Worm (Caenorhabditis elegans): ENCODE measurements around the gene sdz-36.
"Not testable (repeated sequence)": the region's sequence is repeated elsewhere in the genome, so short reads cannot be mapped to it uniquely, and the experiment has no call there.

The sdz-36 gene

DNA sequence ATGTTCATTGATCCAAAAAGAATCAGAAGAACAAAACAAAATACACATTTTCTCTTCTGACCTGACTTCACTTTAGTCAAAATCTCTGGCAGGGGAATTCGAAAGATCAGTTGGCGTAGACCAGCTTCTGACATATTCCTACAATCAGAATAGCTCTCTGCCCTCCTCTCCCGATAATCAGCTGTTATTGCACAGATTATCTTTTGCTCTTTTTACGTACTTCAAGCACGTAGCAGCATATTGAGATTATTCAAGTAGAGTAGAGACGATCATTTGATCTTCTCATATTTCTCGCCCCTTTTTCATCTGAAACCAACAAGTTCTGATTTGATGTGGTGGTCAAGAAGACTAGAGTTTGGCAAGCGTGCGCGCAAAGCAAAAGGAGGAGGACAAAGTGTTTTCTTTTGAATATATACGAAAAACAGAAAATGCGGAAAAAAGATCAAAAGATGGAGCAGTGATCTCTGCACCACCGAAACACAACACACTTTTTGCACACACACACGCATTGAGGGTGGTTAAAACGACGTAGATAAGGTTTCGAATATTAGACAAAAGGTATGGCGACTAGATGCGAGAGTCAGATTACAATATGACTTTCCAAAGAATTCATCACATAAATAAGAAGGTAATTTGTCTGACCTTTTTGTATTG, 16.9 kb upstream of the sdz-36 start:
- TF ChIP-seq unc-62 (GFP tag; optimal IDR thresholded peaks at IDR 0.05): no peak

DNA sequence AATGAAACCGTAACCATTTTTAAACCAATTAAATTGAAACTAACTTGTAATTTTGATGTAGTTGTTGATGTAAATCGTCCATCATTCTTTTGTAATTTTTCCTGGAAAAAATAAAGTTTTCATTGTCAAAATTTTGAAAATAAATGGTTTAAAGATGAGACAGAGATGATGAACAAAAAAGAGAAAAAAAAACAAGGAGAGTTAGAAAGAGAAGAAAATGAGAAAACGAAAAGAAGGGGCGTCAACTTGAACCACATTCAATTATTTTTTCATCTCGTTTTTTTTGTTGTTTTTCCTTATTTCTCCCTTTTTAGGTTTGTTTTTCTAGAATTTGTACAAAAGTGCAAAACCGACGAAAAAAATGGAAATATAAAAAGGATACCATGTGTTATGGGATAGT, 15.2 kb upstream of the sdz-36 start, which contains the start of gene nhr-34:
Gene nhr-34, minus strand, starts transcription at position 101 of the 400 bp plus-strand sequence.
- no peak for TF ChIP-seq unc-62 (GFP tag; optimal IDR thresholded peaks at IDR 0.05)

DNA sequence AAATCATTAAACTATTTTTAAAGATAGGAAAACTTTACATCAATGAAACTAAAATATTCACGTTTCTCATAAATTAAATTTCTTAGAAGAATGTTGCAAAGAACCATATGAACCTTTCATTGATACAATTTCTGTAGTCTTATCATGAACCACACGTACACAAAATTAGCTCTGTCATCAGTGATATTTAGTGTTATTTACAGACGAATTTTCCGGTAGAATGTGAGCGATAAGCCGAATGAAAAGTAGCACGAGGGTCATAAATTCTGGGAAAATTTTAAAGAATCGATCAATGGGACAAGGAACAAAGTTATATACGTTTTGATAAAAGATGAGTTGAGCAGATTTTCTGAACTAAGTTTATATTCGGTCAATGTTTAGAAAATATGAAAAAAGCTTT, 14.2 kb upstream of the sdz-36 start:
- no peak for TF ChIP-seq unc-62 (GFP tag; optimal IDR thresholded peaks at IDR 0.05)

DNA sequence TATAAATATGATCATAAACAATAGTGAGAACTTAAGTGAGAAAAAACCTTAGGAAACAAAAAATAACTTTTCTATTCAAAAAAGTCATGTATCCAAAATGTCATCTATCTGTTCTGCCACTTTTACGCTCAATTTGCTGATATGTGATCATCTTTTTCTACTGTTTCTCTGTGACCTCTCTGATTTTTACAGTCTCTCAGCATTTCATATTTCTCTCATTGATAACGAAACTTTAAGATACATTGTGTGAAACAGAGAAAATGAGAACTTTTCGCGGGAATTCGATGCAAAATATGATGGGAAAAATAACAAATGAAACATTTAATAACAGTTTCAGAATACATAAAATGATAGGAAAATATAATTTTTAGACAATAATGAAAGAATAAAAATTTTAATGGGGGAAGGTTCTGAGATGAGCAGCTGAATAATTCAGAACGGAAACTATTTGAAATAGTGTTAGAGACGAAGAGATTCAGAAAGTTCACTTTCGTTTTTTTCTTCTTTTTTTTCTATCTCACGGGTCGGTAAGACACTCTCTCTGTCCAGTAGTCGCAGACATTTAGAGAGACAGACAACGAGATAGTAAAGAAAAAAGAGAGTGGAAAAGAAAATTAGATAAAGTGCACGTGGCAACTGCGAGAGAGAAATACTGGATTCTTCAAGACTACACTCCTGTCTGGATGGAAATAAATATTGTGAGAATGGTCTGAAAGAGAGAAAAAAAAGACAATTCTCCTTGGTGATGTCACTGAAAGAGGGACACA, 13.3 kb upstream of the sdz-36 start:
- no peak for TF ChIP-seq unc-62 (GFP tag; optimal IDR thresholded peaks at IDR 0.05)

DNA sequence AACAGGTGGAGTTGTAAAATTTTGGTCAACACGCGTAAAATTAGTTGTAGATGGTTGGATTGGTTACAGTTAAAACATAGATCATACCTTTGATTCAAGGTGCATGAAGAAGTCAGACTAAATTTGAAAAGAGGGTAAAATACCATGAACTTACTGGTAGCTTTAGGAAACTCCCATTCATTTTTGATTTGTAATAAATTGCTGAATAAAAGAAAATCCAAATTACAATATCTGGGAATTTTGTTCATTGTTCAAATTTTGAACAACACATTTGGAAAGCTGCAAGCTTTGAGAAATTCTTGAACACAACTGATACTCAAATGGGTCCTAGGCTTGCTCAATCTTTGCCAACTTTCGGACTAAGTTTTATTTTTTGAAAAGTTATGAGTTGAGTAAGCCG, 12.7 kb upstream of the sdz-36 start:
- TF ChIP-seq unc-62 (GFP tag; optimal IDR thresholded peaks at IDR 0.05): no peak

DNA sequence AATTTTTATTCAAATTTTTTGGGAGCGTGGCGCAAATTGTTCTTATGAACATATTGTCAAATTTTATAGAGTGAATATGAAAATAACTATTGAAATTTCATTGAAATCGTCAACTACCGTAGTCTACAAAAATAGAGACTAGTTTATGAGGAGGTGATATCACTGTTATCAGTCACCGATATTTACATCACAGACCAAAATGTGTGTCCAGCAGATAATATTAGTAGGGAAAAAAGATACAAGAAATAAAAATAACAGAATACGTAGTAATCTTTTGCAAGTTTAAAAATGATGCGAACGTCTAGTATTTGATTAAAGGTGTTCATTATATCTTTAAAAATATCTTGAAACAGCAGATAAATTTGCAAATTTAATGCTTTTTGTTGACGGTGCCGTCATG, 11.4 kb upstream of the sdz-36 start:
- TF ChIP-seq unc-62 (GFP tag; optimal IDR thresholded peaks at IDR 0.05): no peak

DNA sequence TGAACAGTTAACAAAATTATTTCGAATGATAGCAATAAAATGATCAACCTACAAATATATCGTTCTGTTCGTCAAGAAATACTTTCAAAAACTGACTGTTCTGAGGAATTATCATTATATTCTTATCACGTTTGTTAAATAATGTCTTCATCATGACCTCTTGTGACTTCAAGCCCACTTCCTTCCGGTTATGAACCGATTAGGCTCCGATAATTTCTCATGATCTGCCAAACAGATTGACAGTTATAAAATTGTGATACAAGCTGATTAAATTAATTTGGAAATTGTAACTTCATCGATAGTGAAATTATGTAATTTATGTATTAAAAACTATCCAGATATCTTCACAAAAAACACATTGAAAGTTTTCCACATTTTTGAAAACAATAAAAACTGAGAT, 9.9 kb upstream of the sdz-36 start, which contains the start of gene ins-8:
Gene ins-8, minus strand, starts transcription at position 101 of the 400 bp plus-strand sequence.
- no peak for TF ChIP-seq unc-62 (GFP tag; optimal IDR thresholded peaks at IDR 0.05)

DNA sequence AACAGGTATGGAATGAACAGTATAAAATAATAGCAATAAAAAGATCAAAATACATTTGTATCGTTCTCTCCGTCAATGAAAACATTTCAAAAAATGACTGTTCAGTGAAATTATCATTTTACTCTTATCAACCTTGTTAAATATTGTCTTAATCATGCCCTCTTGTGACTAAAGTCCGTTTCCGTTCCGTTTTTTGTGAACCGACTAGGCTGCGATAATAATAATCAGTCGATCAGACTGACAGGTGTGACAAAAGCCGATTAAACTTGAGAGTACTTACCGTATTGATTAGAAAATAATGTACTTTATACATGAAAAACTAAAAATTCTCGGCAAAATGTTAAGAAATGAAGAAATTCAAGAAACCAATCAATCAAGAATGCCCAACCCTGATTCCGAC, 8.2 kb upstream of the sdz-36 start, which contains the start of gene ins-7:
Gene ins-7, minus strand, starts transcription at position 332 of the 400 bp plus-strand sequence.
- TF ChIP-seq unc-62 (GFP tag; optimal IDR thresholded peaks at IDR 0.05): no peak

DNA sequence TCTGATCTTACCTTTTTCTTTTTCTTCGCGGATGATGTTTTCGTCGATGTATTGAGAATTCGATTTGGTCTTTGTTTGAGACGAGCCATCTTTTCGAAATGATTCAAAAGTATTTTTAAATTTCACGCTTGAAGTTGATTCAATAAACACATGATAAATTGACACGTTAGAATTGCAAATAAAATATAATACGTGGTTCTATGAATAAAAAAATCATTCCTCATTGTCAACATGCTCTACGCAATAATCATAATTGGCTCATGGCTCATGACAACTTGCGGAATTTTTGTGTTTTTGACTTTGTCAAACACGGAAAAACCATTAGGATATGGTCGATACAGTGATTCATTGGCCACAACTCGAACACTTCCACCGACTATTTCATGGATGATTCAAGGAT, 7.3 kb upstream of the sdz-36 start, which contains the start of the genes htas-1 and ZK1251.3:
Gene htas-1, minus strand, starts transcription at position 101 of the 400 bp plus-strand sequence.
Gene ZK1251.3, plus strand, starts transcription at position 226 of the 400 bp plus-strand sequence.
- TF ChIP-seq unc-62 (GFP tag; optimal IDR thresholded peaks at IDR 0.05): no peak

DNA sequence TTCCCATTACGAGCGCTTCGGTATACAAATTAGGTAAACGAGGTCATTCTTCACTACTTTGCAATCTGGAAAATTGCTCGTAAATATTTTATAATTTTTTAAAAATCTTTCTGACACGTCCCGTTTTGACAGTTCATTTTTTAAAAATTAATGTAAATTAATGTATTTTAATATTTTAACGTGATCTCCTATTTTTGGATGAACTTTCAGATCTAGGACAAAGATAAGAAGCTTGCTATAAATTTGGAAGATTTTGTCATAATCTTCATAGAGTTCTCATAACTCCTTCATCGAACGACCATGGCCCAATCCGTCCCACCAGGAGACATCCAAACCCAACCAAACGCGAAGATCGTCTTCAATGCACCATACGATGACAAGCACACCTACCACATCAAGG, 2.0 kb upstream of the sdz-36 start, which contains the start of gene msp-76:
Gene msp-76, plus strand, starts transcription at position 301 of the 400 bp plus-strand sequence.
- not testable (repeated sequence) for TF ChIP-seq unc-62 (GFP tag; optimal IDR thresholded peaks at IDR 0.05)

DNA sequence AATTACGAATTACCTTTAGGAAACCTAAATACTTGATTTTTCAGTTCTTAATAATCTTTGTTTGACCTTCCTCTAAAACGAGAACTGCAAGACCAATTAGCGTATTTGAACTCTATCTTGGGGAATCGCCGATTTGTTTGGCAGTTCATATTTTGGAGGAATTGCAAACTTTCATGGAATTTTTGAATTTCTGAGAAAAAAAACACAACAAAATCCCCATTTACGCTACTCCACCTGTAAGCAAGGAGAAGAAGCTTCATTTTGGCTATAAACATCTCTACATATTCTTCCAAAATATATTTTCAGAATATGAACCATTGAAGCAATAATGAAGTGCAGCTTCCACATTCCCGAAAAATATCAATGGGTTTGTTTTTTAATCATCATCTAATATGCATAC, 2.1 kb downstream of the sdz-36 start, which contains the start of gene twk-9:
Gene twk-9, plus strand, starts transcription at position 301 of the 400 bp plus-strand sequence.
- no peak for TF ChIP-seq unc-62 (GFP tag; optimal IDR thresholded peaks at IDR 0.05)

DNA sequence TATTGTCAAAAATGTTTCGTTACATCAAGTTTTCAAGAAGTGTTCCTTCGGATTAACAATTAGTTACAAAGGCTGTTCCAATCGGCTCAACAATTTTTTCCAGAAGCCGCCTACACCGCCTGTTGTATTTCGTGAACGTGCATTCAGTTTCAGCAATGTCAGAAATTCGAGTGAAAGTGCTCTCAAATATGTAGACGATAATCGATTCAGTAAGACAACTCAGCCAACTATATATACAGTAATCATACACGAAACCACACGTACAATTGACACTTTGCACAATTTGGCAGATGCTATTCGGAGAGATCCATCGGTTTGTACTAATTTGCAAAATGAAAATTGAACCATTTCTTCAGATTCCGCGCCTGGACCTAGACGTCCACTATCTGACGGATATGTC, 5.8 kb downstream of the sdz-36 start:
- no peak for TF ChIP-seq unc-62 (GFP tag; optimal IDR thresholded peaks at IDR 0.05)

DNA sequence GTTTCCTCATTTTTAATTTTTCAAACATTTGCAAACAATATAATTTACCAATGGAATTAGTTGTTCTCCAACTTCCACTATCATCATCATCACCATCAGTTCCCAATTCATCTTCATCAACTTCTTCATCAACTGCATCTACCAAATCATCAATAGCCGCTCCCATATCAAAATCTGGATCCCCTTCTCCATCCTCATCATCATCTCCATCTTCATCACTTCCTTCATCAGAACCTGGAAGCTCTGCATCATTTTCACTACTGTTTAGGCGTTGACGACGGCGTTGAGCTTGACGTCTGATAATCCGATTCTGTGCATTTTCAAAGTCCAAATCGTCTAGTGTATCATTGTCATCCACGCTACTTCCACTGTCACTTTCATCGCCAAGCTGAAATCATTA, 7.1 kb downstream of the sdz-36 start:
- TF ChIP-seq unc-62 (GFP tag; optimal IDR thresholded peaks at IDR 0.05): no peak

DNA sequence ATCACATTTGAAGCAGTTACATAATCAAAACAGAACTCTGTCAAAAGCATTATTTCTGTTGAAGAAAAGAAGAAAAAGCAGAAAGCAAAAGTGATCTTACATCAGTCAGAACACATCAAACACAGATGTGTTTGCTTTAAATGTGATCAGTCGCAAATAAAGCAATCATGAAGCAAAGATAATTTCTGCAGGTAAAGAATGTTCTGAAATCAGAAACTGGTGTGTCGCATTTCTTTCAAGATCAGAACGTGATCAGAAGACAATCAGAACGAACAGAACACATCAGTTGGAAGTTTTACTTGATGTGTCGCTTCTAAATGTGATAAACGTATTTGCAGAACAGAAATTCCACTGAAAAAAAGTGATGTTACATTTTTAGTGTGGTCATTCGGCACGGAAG, 8.3 kb downstream of the sdz-36 start:
- no peak for TF ChIP-seq unc-62 (GFP tag; optimal IDR thresholded peaks at IDR 0.05)

DNA sequence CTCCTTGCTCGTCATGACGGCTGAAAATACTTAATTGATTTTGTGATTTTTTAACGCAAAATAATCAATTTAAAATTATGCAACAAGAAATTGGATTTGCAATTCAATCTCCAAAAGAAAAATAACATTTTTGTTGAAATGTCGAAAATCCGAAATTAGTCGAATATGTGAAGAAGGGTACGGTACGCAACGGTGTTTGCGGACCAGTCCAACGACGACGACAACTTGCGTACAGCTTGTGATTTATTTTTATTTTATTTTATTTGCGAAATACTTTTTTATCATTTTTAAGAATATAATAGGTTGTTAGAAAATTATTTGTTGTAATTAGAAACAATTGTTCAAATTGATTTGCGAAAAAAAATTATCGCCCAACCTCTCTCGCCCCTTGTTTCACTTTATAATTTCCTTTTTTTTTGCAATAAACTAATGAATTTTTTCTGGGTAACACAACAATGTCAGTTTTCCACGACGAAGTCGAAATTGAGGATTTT, 16.0 kb downstream of the sdz-36 start, which contains the start of the genes dcaf-1 and dph-3:
Gene dcaf-1, minus strand, starts transcription at position 20 of the 494 bp plus-strand sequence.
Gene dph-3, plus strand, starts transcription at position 444 of the 494 bp plus-strand sequence.
- TF ChIP-seq unc-62 (GFP tag; optimal IDR thresholded peaks at IDR 0.05): no peak

DNA sequence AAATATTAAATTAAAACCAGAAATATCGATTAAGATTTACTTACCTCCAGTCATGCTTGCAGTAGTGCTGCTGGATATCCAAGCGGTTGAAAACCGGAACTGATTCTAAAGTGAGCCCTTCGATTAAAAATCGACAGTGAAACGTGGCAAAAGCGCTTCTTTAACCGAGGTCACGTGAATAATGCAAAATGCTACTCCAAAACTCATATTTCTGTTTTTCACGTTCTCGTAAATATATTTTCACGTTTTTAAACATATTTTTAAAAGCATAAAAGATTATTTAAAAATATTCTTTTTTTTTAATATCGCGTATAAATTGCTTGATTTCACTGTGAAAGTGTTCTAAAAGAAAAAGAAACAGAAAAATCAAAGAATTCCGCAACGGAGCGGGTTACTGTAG, 18.5 kb downstream of the sdz-36 start, which contains the start of gene ant-1.3:
Gene ant-1.3, minus strand, starts transcription at position 101 of the 400 bp plus-strand sequence.
- TF ChIP-seq unc-62 (GFP tag; optimal IDR thresholded peaks at IDR 0.05): no peak

All from whole organism, dauer.